Fruit fly (Drosophila melanogaster): Measurements from ENCODE around the gene CG3323.

The CG3323 gene

DNA sequence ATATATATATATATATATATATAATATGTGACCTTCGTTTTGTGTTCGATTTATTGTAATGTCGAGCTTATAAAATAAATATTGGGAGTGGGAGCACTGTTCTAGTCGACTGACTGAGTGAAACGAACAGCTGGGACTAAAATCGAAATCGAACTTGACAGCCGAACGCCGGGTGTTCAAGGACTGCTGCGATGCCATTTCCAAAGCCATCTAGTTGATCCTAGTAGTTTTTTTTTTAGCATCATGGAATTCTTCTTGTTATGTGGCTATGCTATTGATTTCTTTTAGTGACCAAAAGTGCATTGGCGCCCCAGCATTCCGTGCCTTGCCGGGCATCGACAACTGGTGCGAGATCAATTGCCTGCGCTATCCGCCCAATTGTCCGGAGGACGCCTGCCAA, at the start of gene CG3323:
Gene CG3323 (minus strand): TSS at position 101 of the 400 bp plus-strand sequence.
- TF ChIP-seq CG9215 (GFP tag; IDR thresholded peaks at IDR 0.05) (no peak), danr (GFP tag; IDR thresholded peaks at IDR 0.05) (no peak)

DNA sequence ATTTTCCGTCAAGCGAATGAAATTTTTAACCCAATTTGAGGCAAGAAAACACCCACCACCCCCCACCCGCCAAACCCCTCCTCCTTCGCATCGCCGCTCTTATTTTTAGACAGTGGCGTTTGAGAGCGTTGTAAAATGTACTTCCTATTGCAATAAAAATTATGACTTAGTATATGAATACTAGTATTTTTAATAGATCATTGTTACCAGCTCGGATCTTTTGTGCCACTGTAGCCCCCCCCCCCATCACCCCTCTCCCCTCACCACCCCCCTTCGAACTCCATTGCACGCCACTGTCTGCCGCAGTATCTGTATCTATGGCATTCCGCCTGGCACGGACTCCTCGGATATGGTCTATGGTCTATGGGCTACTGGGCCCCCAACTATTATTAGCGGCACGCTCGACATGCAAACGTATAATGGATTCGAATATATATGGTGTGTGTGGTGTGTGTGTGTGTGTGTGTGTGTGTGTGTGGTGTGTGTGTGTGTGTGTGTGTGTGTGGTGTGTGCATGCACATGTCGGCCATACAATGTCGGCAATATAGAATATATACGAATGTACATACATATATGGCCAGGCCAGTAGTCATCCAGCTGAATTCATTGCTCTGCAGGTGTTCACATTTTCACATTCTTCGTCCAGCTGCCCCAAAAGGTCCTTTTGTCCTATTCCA, 44.5 kb upstream of the CG3323 start:
- TF ChIP-seq phol (tag; optimal IDR thresholded peaks at IDR 0.05), result peak; percentile 39
- TF ChIP-seq CG42726 (GFP tag; IDR thresholded peaks at IDR 0.05; ENCODE audit: partially characterized antibody), result no peak
- no peak for TF ChIP-seq Dek (tag; optimal IDR thresholded peaks at IDR 0.05)
- 0 out of 2 replicates have a peak, but pooled peaks have one; percentile 15 for TF ChIP-seq CG9215 (GFP tag; IDR thresholded peaks at IDR 0.05)
- TF ChIP-seq Elba2 (GFP tag; optimal IDR thresholded peaks at IDR 0.05), result no peak
- 0 out of 2 replicates have a peak, but pooled peaks have one; percentile 24 for TF ChIP-seq CG32767 (GFP tag; IDR thresholded peaks at IDR 0.05)
- TF ChIP-seq H2.0 (GFP tag; IDR thresholded peaks at IDR 0.05), result peak; percentile 21; the same call in 1 of the 2 replicates
- no peak for TF ChIP-seq CG15073 (GFP tag; optimal IDR thresholded peaks at IDR 0.05)
- peak in 1 of 2 experiments; percentile 76 for TF ChIP-seq Dfd (GFP tag; optimal IDR thresholded peaks at IDR 0.05)
- TF ChIP-seq Gsc (GFP tag; IDR thresholded peaks at IDR 0.05), result 0 out of 2 replicates have a peak, but pooled peaks have one; percentile 24
- peak; percentile 48 for TF ChIP-seq lmd (GFP tag; IDR thresholded peaks at IDR 0.05)
- TF ChIP-seq CG10321 (GFP tag; IDR thresholded peaks at IDR 0.05), result no peak
- no peak for TF ChIP-seq knrl (GFP tag; IDR thresholded peaks at IDR 0.05; ENCODE audit: partially characterized antibody)
- no peak for TF ChIP-seq CG6272 (GFP tag; IDR thresholded peaks at IDR 0.05)
- TF ChIP-seq ab (GFP tag; optimal IDR thresholded peaks at IDR 0.05), result no peak
- TF ChIP-seq sisA (GFP tag; IDR thresholded peaks at IDR 0.05), result peak; percentile 63
- no peak for TF ChIP-seq sug (tag; optimal IDR thresholded peaks at IDR 0.05)
- peak; percentile 6 for TF ChIP-seq CoRest (tag; optimal IDR thresholded peaks at IDR 0.05)
- peak; percentile 54 for TF ChIP-seq CG17359 (tag; optimal IDR thresholded peaks at IDR 0.05)
- no peak for TF ChIP-seq CG30020 (tag; optimal IDR thresholded peaks at IDR 0.05)
- TF ChIP-seq dmrt99B (tag; optimal IDR thresholded peaks at IDR 0.05), result peak; percentile 38
- TF ChIP-seq ssp (GFP tag; IDR thresholded peaks at IDR 0.05), result peak; percentile 40
- peak; percentile 38 for TF ChIP-seq CG2678 (tag; optimal IDR thresholded peaks at IDR 0.05)
- peak; percentile 39 for TF ChIP-seq CG18599 (GFP tag; optimal IDR thresholded peaks at IDR 0.05)
- TF ChIP-seq lab (GFP tag; optimal IDR thresholded peaks at IDR 0.05), result peak; percentile 23
- TF ChIP-seq CG14441 (GFP tag; IDR thresholded peaks at IDR 0.05), result 0 out of 2 replicates have a peak, but pooled peaks have one; percentile 22
- no peak for TF ChIP-seq Dbx (GFP tag; IDR thresholded peaks at IDR 0.05)
- peak; percentile 50; the same call in 1 of the 2 replicates for TF ChIP-seq crol (GFP tag; IDR thresholded peaks at IDR 0.05)
- TF ChIP-seq CG13424 (tag; optimal IDR thresholded peaks at IDR 0.05), result peak; percentile 18
- TF ChIP-seq Mes4 (GFP tag; optimal IDR thresholded peaks at IDR 0.05), result no peak
- TF ChIP-seq D (optimal IDR thresholded peaks at IDR 0.05), result no peak
- peak; percentile 15 for TF ChIP-seq D (GFP tag; optimal IDR thresholded peaks at IDR 0.05)
- TF ChIP-seq CG10366 (GFP tag; IDR thresholded peaks at IDR 0.05), result peak; percentile 33
- peak; percentile 17 for TF ChIP-seq CG10979 (tag; optimal IDR thresholded peaks at IDR 0.05)
- no peak for TF ChIP-seq CG16779 (GFP tag; IDR thresholded peaks at IDR 0.05)
- peak; percentile 15 for TF ChIP-seq grau (tag; optimal IDR thresholded peaks at IDR 0.05)
- 0 out of 3 replicates have a peak, but pooled peaks have one; percentile 18 for TF ChIP-seq tgo (GFP tag; IDR thresholded peaks at IDR 0.05)
- TF ChIP-seq rib (GFP tag; IDR thresholded peaks at IDR 0.05), result no peak
- peak; percentile 40 for TF ChIP-seq row (GFP tag; IDR thresholded peaks at IDR 0.05)
- TF ChIP-seq CG1603 (tag; optimal IDR thresholded peaks at IDR 0.05), result peak; percentile 53
- TF ChIP-seq cg (GFP tag; optimal IDR thresholded peaks at IDR 0.05), result peak; percentile 11
- TF ChIP-seq CG4854 (GFP tag; optimal IDR thresholded peaks at IDR 0.05), result no peak
- TF ChIP-seq gem (tag; optimal IDR thresholded peaks at IDR 0.05), result peak; percentile 47
- TF ChIP-seq Oaz (GFP tag; IDR thresholded peaks at IDR 0.05), result no peak
- TF ChIP-seq Blimp-1 (GFP tag; optimal IDR thresholded peaks at IDR 0.05), result peak; percentile 48
- no peak for TF ChIP-seq bcd (GFP tag; optimal IDR thresholded peaks at IDR 0.05)
